Worm (Caenorhabditis elegans) whole organism, L1 larva: ENCODE results near the gene ubc-21.

Source experiments
- C16A3.4 ChIP-seq: fragments of 150-350 bp; optimal IDR thresholded peaks from 2 replicates; lab custom pipeline; 2014; ENCODE audit warnings: missing biosample characterization, missing genetic modification characterization
- ets-5 ChIP-seq: fragments of 200-800 bp; sonication (Bioruptor generic); IDR thresholded peaks from 2 replicates; pipeline ENCODE4 v1.3.6; 2022; ENCODE audit warnings: missing genetic modification characterization, missing compliant biosample characterization
- jun-1 ChIP-seq: fragments of 150-350 bp; optimal IDR thresholded peaks from 2 replicates; lab custom pipeline; 2014; ENCODE audit warnings: missing biosample characterization, missing genetic modification reagents, missing genetic modification characterization
- lin-13 ChIP-seq: fragments of 150-350 bp; optimal IDR thresholded peaks from 2 replicates; lab custom pipeline; 2014; ENCODE audit warnings: missing biosample characterization, missing genetic modification reagents, missing genetic modification characterization
- lir-3 ChIP-seq: sonication (generic microtip); optimal IDR thresholded peaks from 2 replicates; lab custom pipeline; 2016; ENCODE audit warnings: mild to moderate bottlenecking, missing genetic modification characterization, moderate library complexity, missing compliant biosample characterization; ENCODE audit not compliant: poor library complexity
- nhr-11 ChIP-seq: fragments of 150-350 bp; optimal IDR thresholded peaks from 2 replicates; lab custom pipeline; 2014; ENCODE audit warnings: missing biosample characterization, missing genetic modification characterization
- nhr-28 ChIP-seq: fragments of 150-350 bp; optimal IDR thresholded peaks from 2 replicates; lab custom pipeline; 2014; ENCODE audit warnings: missing biosample characterization, missing genetic modification characterization
- nhr-85 ChIP-seq: sonication (generic microtip); peaks from one replicate; lab custom pipeline; 2016; ENCODE audit warnings: missing genetic modification characterization, inconsistent platforms, missing compliant biosample characterization
- nhr-90 ChIP-seq: sonication (generic microtip); optimal IDR thresholded peaks from 2 replicates; lab custom pipeline; 2016; ENCODE audit warnings: mild to moderate bottlenecking, missing genetic modification characterization, missing compliant biosample characterization; ENCODE audit not compliant: poor library complexity

- TF ChIP-seq lir-3 (no peak), C16A3.4 (tag; lab: Kevin White, UChicago) (no peak), lin-13 (GFP tag; lab: Kevin White, UChicago) (no peak), nhr-28 (tag; lab: Kevin White, UChicago) (no peak), nhr-11 (tag; lab: Kevin White, UChicago) (no peak), nhr-90 (tag; lab: Kevin White, UChicago) (no peak), jun-1 (no peak), ets-5 (no peak), nhr-85 (tag; lab: Kevin White, UChicago) (no peak)
These were observed 22.8 kb upstream of the ubc-21 start, which contains the start of gene C28G1.10 for ce11 chrX:8846447-8847237.
